Fruit fly (Drosophila melanogaster) whole organism, wandering third instar larva: Measurements from ENCODE around the gene pyd.

Source experiments
- CrebA ChIP-seq: fragments of 200-800 bp; sonication (Bioruptor generic); optimal IDR thresholded peaks from 2 replicates; lab custom pipeline; 2016; ENCODE audit warnings: missing biosample characterization, mild to moderate bottlenecking, missing genetic modification characterization, borderline replicate concordance
- Hnf4 ChIP-seq: fragments of 200-800 bp; sonication (Bioruptor generic); optimal IDR thresholded peaks from 2 replicates; lab custom pipeline; 2016; ENCODE audit warnings: missing biosample characterization, mild to moderate bottlenecking, missing genetic modification characterization
- Myc ChIP-seq: fragments of >200 bp; optimal IDR thresholded peaks from 2 replicates; lab custom pipeline; 2017
- Rel ChIP-seq, 2 experiments: fragments of 200-800 bp; sonication (Bioruptor generic) in 1 of 2; optimal IDR thresholded peaks; 2 replicates in 1 of 2; 3 replicates in 1 of 2; lab custom pipeline; 2016 to 2019; ENCODE audit warnings: mild to moderate bottlenecking in 2 of 2, missing biosample characterization in 2 of 2, missing genetic modification characterization in 2 of 2, moderate library complexity in 1 of 2
- Sp1 ChIP-seq: fragments of 200-800 bp; sonication (Bioruptor generic); optimal IDR thresholded peaks from 3 replicates; lab custom pipeline; 2019; ENCODE audit warnings: missing biosample characterization, mild to moderate bottlenecking, missing genetic modification characterization, moderate library complexity
- Vsx2 ChIP-seq: fragments of 200-300, 225-300 bp; sonication (Bioruptor generic); optimal IDR thresholded peaks from 2 replicates; lab custom pipeline; 2018; ENCODE audit warnings: missing biosample characterization, missing genetic modification characterization; ENCODE audit not compliant: partially characterized antibody
- br ChIP-seq: fragments of 200-800 bp; sonication (Bioruptor generic); optimal IDR thresholded peaks from 2 replicates; lab custom pipeline; 2016; ENCODE audit warnings: missing biosample characterization, missing genetic modification characterization
- dmrt93B ChIP-seq: fragments of 200-800 bp; sonication (Bioruptor generic); optimal IDR thresholded peaks from 2 replicates; lab custom pipeline; 2018; ENCODE audit warnings: missing biosample characterization, mild to moderate bottlenecking, missing genetic modification characterization
- fru ChIP-seq: fragments of 200-800 bp; sonication (Bioruptor generic); optimal IDR thresholded peaks from 3 replicates; lab custom pipeline; 2016; ENCODE audit warnings: missing biosample characterization, mild to moderate bottlenecking, missing genetic modification characterization
- h ChIP-seq: fragments of 200-800 bp; sonication (Bioruptor generic); optimal IDR thresholded peaks from 3 replicates; lab custom pipeline; 2016; ENCODE audit warnings: missing biosample characterization, mild to moderate bottlenecking, missing genetic modification characterization
- psq ChIP-seq: fragments of 200-800 bp; sonication (Bioruptor generic); optimal IDR thresholded peaks from 3 replicates; lab custom pipeline; 2017; ENCODE audit warnings: missing biosample characterization, mild to moderate bottlenecking, missing genetic modification characterization, moderate library complexity
- tai ChIP-seq: sonication (Bioruptor generic); optimal IDR thresholded peaks from 2 replicates; lab custom pipeline; 2016; ENCODE audit warnings: missing biosample characterization, missing genetic modification characterization
- usp ChIP-seq: fragments of >200 bp; optimal IDR thresholded peaks from 2 replicates; lab custom pipeline; 2017; ENCODE audit warnings: missing biosample characterization, missing genetic modification characterization

DNA sequence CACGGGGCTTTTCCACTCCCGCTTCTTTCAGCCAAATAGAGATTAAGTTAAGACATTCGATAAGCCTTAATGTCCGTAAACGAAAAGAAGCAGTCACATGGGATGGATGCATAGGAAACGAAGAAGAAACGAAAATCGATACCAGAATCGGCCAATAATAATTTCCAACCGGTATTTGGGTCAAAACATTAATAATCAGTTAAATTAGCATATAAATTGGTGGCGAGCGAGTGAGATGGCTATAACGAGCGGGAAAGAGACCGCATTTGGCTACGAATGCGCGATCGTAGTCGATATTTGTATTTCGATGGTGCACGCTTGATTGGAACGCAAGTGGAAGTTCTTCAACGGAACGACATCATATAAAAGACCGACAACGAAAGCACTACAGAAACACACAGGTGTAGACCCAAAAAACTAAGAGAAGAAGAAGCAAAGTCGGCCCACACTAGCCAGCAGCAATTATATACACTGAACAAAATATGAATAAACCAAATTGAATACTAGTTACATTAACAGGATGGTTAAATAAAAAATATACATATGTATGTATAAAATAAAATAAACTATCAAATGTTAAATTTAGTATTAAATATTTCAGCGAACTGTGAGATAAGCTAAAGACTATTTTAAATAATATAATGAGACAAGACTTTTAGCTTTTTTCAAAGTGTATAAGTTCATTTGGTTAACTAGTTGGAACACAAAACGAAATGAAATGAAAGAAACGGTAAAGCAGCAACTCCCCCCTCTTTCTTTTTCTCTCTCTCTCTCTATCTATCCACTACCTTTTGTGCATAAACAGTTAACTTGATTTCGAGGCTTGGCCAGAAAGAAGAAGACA, 23.0 kb upstream of the pyd start:
- TF ChIP-seq Hnf4 (GFP tag; lab: Kevin White, UChicago) = no peak
- no peak for TF ChIP-seq br (GFP tag; lab: Kevin White, UChicago)
- TF ChIP-seq psq (GFP tag; lab: Kevin White, UChicago) = no peak
- no peak for TF ChIP-seq CrebA (GFP tag; lab: Kevin White, UChicago)
- TF ChIP-seq Rel (GFP tag; optimal IDR thresholded peaks at IDR 0.05; lab: Kevin White, UChicago) = no peak
- TF ChIP-seq Rel (tag; optimal IDR thresholded peaks at IDR 0.05; lab: Kevin White, UChicago) = no peak
- TF ChIP-seq Myc = no peak
- no peak for TF ChIP-seq fru (GFP tag; lab: Kevin White, UChicago)
- TF ChIP-seq tai (GFP tag; lab: Kevin White, UChicago) = no peak
- TF ChIP-seq Vsx2 (GFP tag; lab: Kevin White, UChicago) = no peak
- TF ChIP-seq Sp1 = no peak
- TF ChIP-seq dmrt93B = no peak
- TF ChIP-seq h (GFP tag; lab: Kevin White, UChicago) = no peak
- TF ChIP-seq usp (GFP tag; lab: Kevin White, UChicago) = no peak
